Worm (Caenorhabditis elegans) whole organism, L4/young adult: ENCODE measurements around the gene T14B4.5.

Experiments
- dao-5 ChIP-seq: sonication (generic microtip); optimal IDR thresholded peaks from 2 replicates; lab custom pipeline; 2016; ENCODE audit warnings: missing genotype, missing genetic modification characterization, moderate library complexity, missing compliant biosample characterization
- him-1 ChIP-seq: sonication (generic microtip); optimal IDR thresholded peaks from 2 replicates; lab custom pipeline; 2016; ENCODE audit warnings: missing genotype, missing genetic modification reagents, missing genetic modification characterization, missing compliant biosample characterization

DNA sequence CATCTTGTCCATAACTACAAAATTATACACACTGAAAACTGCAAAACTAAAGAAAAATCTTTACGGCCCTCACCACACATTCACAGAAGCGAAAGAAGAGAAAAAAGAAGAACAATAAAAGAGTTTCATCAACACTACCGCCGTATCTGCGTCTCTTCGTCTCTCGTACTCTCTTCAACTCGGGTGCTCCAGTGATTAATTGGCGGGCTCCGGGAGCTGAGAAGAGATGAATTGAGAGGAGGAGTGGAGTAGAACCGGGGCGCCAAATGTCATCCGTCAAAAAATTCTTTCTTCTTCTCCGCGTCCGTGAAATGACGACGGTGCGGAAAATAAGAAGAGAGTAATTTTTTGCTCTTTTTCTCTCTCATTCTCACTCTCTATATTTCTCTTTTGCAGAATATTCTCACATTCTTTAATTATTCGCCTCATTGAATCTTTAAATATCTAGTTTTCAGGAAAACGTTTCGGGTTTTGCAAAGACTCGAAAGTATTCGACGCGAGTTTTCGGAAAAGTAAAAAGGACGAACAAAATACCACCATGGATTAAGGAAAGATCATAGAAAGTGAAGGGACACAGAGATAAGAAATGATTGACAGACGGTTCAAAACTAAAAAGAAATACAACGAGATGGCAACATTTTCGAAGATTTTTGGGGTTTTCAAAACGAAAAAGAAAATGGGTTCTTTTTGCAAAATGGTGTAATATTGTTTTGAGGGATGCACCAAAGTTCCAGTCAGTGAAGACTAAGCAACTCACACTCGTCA is 9.0 kb upstream of the T14B4.5 start:
- TF ChIP-seq dao-5 (tag; lab: Kevin White, UChicago) (no peak), him-1 (no peak)
